Worm (Caenorhabditis elegans) whole organism, L4 larva: ENCODE measurements around the gene str-35.

Experiments
- D1046.2 ChIP-seq: fragments of 200-800 bp; sonication (Bioruptor generic); IDR thresholded peaks from 2 replicates; pipeline ENCODE4 v1.3.6; 2022; ENCODE audit warnings: missing genetic modification characterization, missing compliant biosample characterization
- Y105C5A.15 ChIP-seq: fragments of 200-800 bp; sonication (Bioruptor generic); IDR thresholded peaks from 2 replicates; pipeline ENCODE4 v1.3.6; 2022; ENCODE audit warnings: missing genetic modification characterization, missing compliant biosample characterization
- Y5F2A.4 ChIP-seq: fragments of 200-800 bp; sonication (Bioruptor generic); optimal IDR thresholded peaks from 2 replicates; lab custom pipeline; 2018; ENCODE audit warnings: mild to moderate bottlenecking, missing genetic modification characterization, missing compliant biosample characterization
- ceh-28 ChIP-seq: fragments of 150-350 bp; optimal IDR thresholded peaks from 2 replicates; lab custom pipeline; 2014; ENCODE audit warnings: missing biosample characterization, missing genetic modification reagents, missing genetic modification characterization
- daf-16 ChIP-seq, 3 experiments: sonication (generic microtip); optimal IDR thresholded peaks; 2 replicates each; lab custom pipeline; 2016 to 2017; ENCODE audit warnings: missing genetic modification characterization in 3 of 3, missing genetic modification reagents in 3 of 3, mild to moderate bottlenecking in 2 of 3, missing compliant biosample characterization in 2 of 3, missing biosample characterization in 1 of 3, moderate library complexity in 1 of 3
- daf-19 ChIP-seq: fragments of 200-800 bp; sonication (Bioruptor generic); conservative IDR thresholded peaks from 2 replicates; pipeline ENCODE4 v1.3.6; 2022; ENCODE audit warnings: missing genetic modification characterization, missing compliant biosample characterization
- dve-1 ChIP-seq: sonication (generic microtip); optimal IDR thresholded peaks from 2 replicates; lab custom pipeline; 2017; ENCODE audit warnings: antibody characterized with exemption, mild to moderate bottlenecking, missing genetic modification characterization, missing compliant biosample characterization; ENCODE audit not compliant: insufficient read depth
- egl-27 ChIP-seq: sonication (generic microtip); optimal IDR thresholded peaks from 3 replicates; lab custom pipeline; 2017; ENCODE audit warnings: missing biosample characterization, missing genetic modification reagents, missing genetic modification characterization
- egl-43 ChIP-seq: fragments of 200-800 bp; sonication (Bioruptor generic); IDR thresholded peaks from 2 replicates; pipeline ENCODE4 v1.3.6; 2022; ENCODE audit warnings: missing genetic modification reagents, missing genetic modification characterization, missing compliant biosample characterization
- fkh-10 ChIP-seq: fragments of 150-350 bp; optimal IDR thresholded peaks from 2 replicates; lab custom pipeline; 2014; ENCODE audit warnings: missing biosample characterization, missing genetic modification reagents, missing genetic modification characterization
- fos-1 ChIP-seq: fragments of 150-350 bp; optimal IDR thresholded peaks from 2 replicates; lab custom pipeline; 2014; ENCODE audit warnings: missing biosample characterization, missing genetic modification characterization
- hlh-11 ChIP-seq: fragments of 200-800 bp; sonication (Bioruptor generic); optimal IDR thresholded peaks from 2 replicates; lab custom pipeline; 2018; ENCODE audit warnings: mild to moderate bottlenecking, missing genetic modification characterization, missing compliant biosample characterization
- hlh-30 ChIP-seq: sonication (generic microtip); optimal IDR thresholded peaks from 2 replicates; lab custom pipeline; 2017; ENCODE audit warnings: antibody characterized with exemption, mild to moderate bottlenecking, missing genetic modification characterization, missing compliant biosample characterization; ENCODE audit not compliant: insufficient read depth
- hmg-1.1 ChIP-seq: fragments of 200-800 bp; sonication (Bioruptor generic); IDR thresholded peaks from 2 replicates; pipeline ENCODE4 v1.3.6; 2022; ENCODE audit warnings: missing genetic modification reagents, missing genetic modification characterization, missing compliant biosample characterization
- lin-39 ChIP-seq: fragments of 150-350 bp; optimal IDR thresholded peaks from 2 replicates; lab custom pipeline; 2014; ENCODE audit warnings: missing biosample characterization, missing genetic modification reagents, missing genetic modification characterization
- madf-5 ChIP-seq, 2 experiments: fragments of 200-800 bp; sonication (Bioruptor generic); IDR thresholded peaks; 2 replicates each; pipeline ENCODE4 v1.3.6; 2022; ENCODE audit warnings: missing compliant biosample characterization in 2 of 2, missing genetic modification characterization in 2 of 2
- mes-2 ChIP-seq: sonication (generic microtip); optimal IDR thresholded peaks from 2 replicates; lab custom pipeline; 2016; ENCODE audit warnings: missing genotype, mild to moderate bottlenecking, missing genetic modification characterization, missing compliant biosample characterization; ENCODE audit not compliant: poor library complexity, severe bottlenecking
- nhr-237 ChIP-seq: sonication (generic microtip); optimal IDR thresholded peaks from 2 replicates; lab custom pipeline; 2017; ENCODE audit warnings: missing biosample characterization, missing genetic modification characterization
- nhr-28 ChIP-seq: fragments of 150-350 bp; optimal IDR thresholded peaks from 2 replicates; lab custom pipeline; 2014; ENCODE audit warnings: missing biosample characterization, missing genetic modification characterization
- nhr-42 ChIP-seq: fragments of 200-800 bp; sonication (Bioruptor generic); IDR thresholded peaks from 2 replicates; pipeline ENCODE4 v1.3.6; 2022; ENCODE audit warnings: missing genetic modification characterization, missing compliant biosample characterization
- nhr-77 ChIP-seq: fragments of 150-350 bp; optimal IDR thresholded peaks from 2 replicates; lab custom pipeline; 2014; ENCODE audit warnings: missing biosample characterization, missing genetic modification characterization
- pha-4 ChIP-seq, 2 experiments: fragments of 150-350 bp in 1 of 2; fragments of 200-800 bp in 1 of 2; sonication (Bioruptor generic) in 1 of 2; IDR thresholded peaks in 1 of 2; optimal IDR thresholded peaks in 1 of 2; 2 replicates each; pipeline versions ENCODE4 v1.3.6 to Lab custom; 2014 to 2022; ENCODE audit warnings: missing genetic modification characterization in 2 of 2, missing genetic modification reagents in 2 of 2, missing biosample characterization in 1 of 2, missing compliant biosample characterization in 1 of 2
- pqm-1 ChIP-seq: sonication (generic microtip); optimal IDR thresholded peaks from 2 replicates; lab custom pipeline; 2017; ENCODE audit warnings: missing biosample characterization, missing genetic modification characterization
- rbr-2 ChIP-seq: sonication (generic microtip); optimal IDR thresholded peaks from 2 replicates; lab custom pipeline; 2016; ENCODE audit warnings: missing genotype, missing genetic modification characterization, missing compliant biosample characterization
- set-16 ChIP-seq: fragments of 200-800 bp; sonication (Bioruptor generic); IDR thresholded peaks from 2 replicates; pipeline ENCODE4 v1.3.6; 2022; ENCODE audit warnings: missing genetic modification reagents, missing genetic modification characterization, missing compliant biosample characterization
- skn-1 ChIP-seq: fragments of 150-350 bp; optimal IDR thresholded peaks from 2 replicates; lab custom pipeline; 2014; ENCODE audit warnings: missing biosample characterization, missing genetic modification characterization
- snpc-4 ChIP-seq: fragments of 150-350 bp; optimal IDR thresholded peaks from 2 replicates; lab custom pipeline; 2014; ENCODE audit warnings: missing biosample characterization, missing genetic modification characterization
- spr-3 ChIP-seq: fragments of 200-800 bp; sonication (Bioruptor generic); optimal IDR thresholded peaks from 2 replicates; lab custom pipeline; 2018; ENCODE audit warnings: mild to moderate bottlenecking, missing genetic modification characterization, missing compliant biosample characterization
- tag-97 ChIP-seq: fragments of 200-800 bp; sonication (Bioruptor generic); IDR thresholded peaks from 2 replicates; pipeline ENCODE4 v1.3.6; 2022; ENCODE audit warnings: missing genetic modification characterization, missing compliant biosample characterization
- unc-130 ChIP-seq: sonication (generic microtip); optimal IDR thresholded peaks from 2 replicates; lab custom pipeline; 2016; ENCODE audit warnings: missing genetic modification reagents, missing genetic modification characterization, missing compliant biosample characterization
- unc-62 ChIP-seq, 3 experiments: fragments of 150-350 bp in 1 of 3; sonication (generic microtip); optimal IDR thresholded peaks in 2 of 3; peaks in 1 of 3; 1 replicate in 1 of 3; 2 replicates in 2 of 3; lab custom pipeline; 2014 to 2017; ENCODE audit warnings: missing biosample characterization in 3 of 3, missing genetic modification characterization in 3 of 3, missing genetic modification reagents in 3 of 3, missing genotype in 1 of 3
- zfp-3 ChIP-seq: fragments of 200-800 bp; sonication (Bioruptor generic); conservative IDR thresholded peaks from 2 replicates; pipeline ENCODE4 v1.3.6; 2022; ENCODE audit warnings: missing genetic modification reagents, missing genetic modification characterization, missing compliant biosample characterization
- zip-2 ChIP-seq: fragments of 150-350 bp; optimal IDR thresholded peaks from 2 replicates; lab custom pipeline; 2014; ENCODE audit warnings: missing biosample characterization, missing genetic modification characterization
- ztf-11 ChIP-seq: fragments of 150-350 bp; optimal IDR thresholded peaks from 2 replicates; lab custom pipeline; 2014; ENCODE audit warnings: missing biosample characterization, missing genetic modification characterization
- ztf-7 ChIP-seq: fragments of 150-350 bp; optimal IDR thresholded peaks from 2 replicates; lab custom pipeline; 2014; ENCODE audit warnings: missing biosample characterization, missing genetic modification characterization

str-35 gene

ce11 chrV:4500709-4501108 lies 26.1 kb downstream of the str-35 start (continued):
- no peak for TF ChIP-seq daf-19 (GFP tag; lab: Robert Waterston, UW)
- TF ChIP-seq ztf-7: no peak
- no peak for TF ChIP-seq egl-43 (GFP tag; lab: Robert Waterston, UW)
- TF ChIP-seq egl-27 (tag; lab: Kevin White, UChicago): no peak

- TF ChIP-seq snpc-4 (tag; lab: Kevin White, UChicago): no peak
- no peak for TF ChIP-seq nhr-42 (GFP tag; lab: Robert Waterston, UW)
- TF ChIP-seq pha-4 (GFP tag; IDR thresholded peaks at IDR 0.05; lab: Robert Waterston, UW): no peak
- no peak for TF ChIP-seq pha-4 (tag; optimal IDR thresholded peaks at IDR 0.05; lab: Kevin White, UChicago)
- no peak for TF ChIP-seq spr-3
- no peak for TF ChIP-seq daf-16 (GFP tag; optimal IDR thresholded peaks at IDR 0.05; lab: Kevin White, UChicago)
- TF ChIP-seq daf-16 (tag; optimal IDR thresholded peaks at IDR 0.05; lab: Kevin White, UChicago): peak; percentile 56
- TF ChIP-seq egl-27 (tag; lab: Kevin White, UChicago): no peak
- no peak for TF ChIP-seq skn-1 (tag; lab: Kevin White, UChicago)
- peak; percentile 80 for TF ChIP-seq nhr-28 (tag; lab: Kevin White, UChicago)
- no peak for TF ChIP-seq nhr-77 (tag; lab: Kevin White, UChicago)
- no peak for TF ChIP-seq Y5F2A.4 (GFP tag; lab: Kevin White, UChicago)
- peak; percentile 21 for TF ChIP-seq hlh-11 (tag; lab: Kevin White, UChicago)
- peak; percentile 15 for TF ChIP-seq dve-1 (tag; lab: Kevin White, UChicago)
- TF ChIP-seq unc-130: no peak
- peak; percentile 9 for TF ChIP-seq mes-2 (tag; lab: Kevin White, UChicago)
- no peak for TF ChIP-seq tag-97 (GFP tag; lab: Robert Waterston, UW)
- no peak for TF ChIP-seq zip-2
- TF ChIP-seq fos-1 (tag; lab: Kevin White, UChicago): no peak
- TF ChIP-seq ztf-11: no peak
- no peak for TF ChIP-seq madf-5 (GFP tag; IDR thresholded peaks at IDR 0.05; lab: Robert Waterston, UW)
- peak; percentile 88 for TF ChIP-seq pqm-1
Observed at ce11 chrV:4501974-4502373, 27.3 kb downstream of the str-35 start.

- 0 out of 2 replicates have a peak, but pooled peaks have one; percentile 40 for TF ChIP-seq egl-43 (GFP tag; lab: Robert Waterston, UW)
- TF ChIP-seq nhr-237 (tag; lab: Kevin White, UChicago): no peak
- no peak for TF ChIP-seq rbr-2 (tag; lab: Kevin White, UChicago)
- TF ChIP-seq tag-97 (GFP tag; lab: Robert Waterston, UW): no peak
- TF ChIP-seq unc-62 (GFP tag; optimal IDR thresholded peaks at IDR 0.05 in 1 of 2; lab: Kevin White, UChicago): peak in 1 of 2 experiments; percentile 99
- no peak for TF ChIP-seq unc-62 (tag; optimal IDR thresholded peaks at IDR 0.05; lab: Kevin White, UChicago)
- no peak for TF ChIP-seq Y5F2A.4 (GFP tag; lab: Kevin White, UChicago)
- peak; percentile 54; the same call in 1 of the 2 replicates for TF ChIP-seq set-16 (GFP tag; lab: Robert Waterston, UW)
- TF ChIP-seq egl-27 (tag; lab: Kevin White, UChicago): no peak
- TF ChIP-seq hlh-30 (tag; lab: Kevin White, UChicago): no peak
- no peak for TF ChIP-seq fos-1 (tag; lab: Kevin White, UChicago)
- TF ChIP-seq fkh-10 (GFP tag; lab: Kevin White, UChicago): no peak
- TF ChIP-seq zfp-3 (GFP tag; lab: Robert Waterston, UW): no peak
- 0 out of 2 replicates have a peak, but pooled peaks have one; percentile 12 for TF ChIP-seq hmg-1.1 (GFP tag; lab: Robert Waterston, UW)
- no peak for TF ChIP-seq D1046.2 (GFP tag; lab: Robert Waterston, UW)
- no peak for TF ChIP-seq ceh-28 (tag; lab: Kevin White, UChicago)
- no peak for TF ChIP-seq lin-39 (tag; lab: Kevin White, UChicago)
- no peak for TF ChIP-seq pqm-1
- no peak for TF ChIP-seq Y105C5A.15 (GFP tag; lab: Robert Waterston, UW)
Observed at ce11 chrV:4502624-4503023, 28.0 kb downstream of the str-35 start.
